Fruit fly (Drosophila melanogaster) S2 (cell line): Measurements from ENCODE around the gene Cyp4d1.

Experiments used
- CG8478 ChIP-seq: fragments of >200 bp; optimal IDR thresholded peaks from 2 replicates; lab custom pipeline; 2018
- CTCF ChIP-seq, 2 experiments: fragments of >200 bp; optimal IDR thresholded peaks; 2 replicates each; lab custom pipeline; 2018

- TF ChIP-seq CG8478 (lab: Kevin White, UChicago), result no peak
- no peak for TF ChIP-seq CTCF (optimal IDR thresholded peaks at IDR 0.05; lab: Kevin White, UChicago)
These were observed 31.8 kb upstream of the Cyp4d1 start, which contains the start of gene CG14053 for dm6 chrX:2193809-2194207.
